Worm (Caenorhabditis elegans) whole organism, L1 larva: ENCODE results near the gene ZC395.5.

Experiments
- C04F5.9 ChIP-seq: sonication (generic microtip); optimal IDR thresholded peaks from 2 replicates; lab custom pipeline; 2016; ENCODE audit warnings: missing genetic modification characterization, missing compliant biosample characterization
- C16A3.4 ChIP-seq: fragments of 150-350 bp; optimal IDR thresholded peaks from 2 replicates; lab custom pipeline; 2014; ENCODE audit warnings: missing biosample characterization, missing genetic modification characterization
- C34B4.2 ChIP-seq: sonication (generic microtip); optimal IDR thresholded peaks from 2 replicates; lab custom pipeline; 2017; ENCODE audit warnings: mild to moderate bottlenecking, missing genetic modification characterization, missing compliant biosample characterization
- F16B12.6 ChIP-seq: fragments of 150-350 bp; optimal IDR thresholded peaks from 2 replicates; lab custom pipeline; 2014; ENCODE audit warnings: missing biosample characterization, missing genetic modification characterization
- alr-1 ChIP-seq: fragments of 200-800 bp; sonication (Bioruptor generic); optimal IDR thresholded peaks from 2 replicates; lab custom pipeline; 2018; ENCODE audit warnings: borderline replicate concordance, mild to moderate bottlenecking, missing genetic modification characterization, missing compliant biosample characterization
- aly-2 ChIP-seq: fragments of 150-350 bp; optimal IDR thresholded peaks from 2 replicates; lab custom pipeline; 2014; ENCODE audit warnings: missing biosample characterization, missing genetic modification characterization
- ama-1 ChIP-seq: fragments of 150-350 bp; optimal IDR thresholded peaks from 2 replicates; lab custom pipeline; 2014
- ceh-63 ChIP-seq: fragments of 200-800 bp; sonication (Bioruptor generic); optimal IDR thresholded peaks from 2 replicates; lab custom pipeline; 2018; ENCODE audit warnings: mild to moderate bottlenecking, missing genetic modification characterization, missing compliant biosample characterization
- ceh-8 ChIP-seq: fragments of 200-800 bp; sonication (Bioruptor generic); optimal IDR thresholded peaks from 2 replicates; lab custom pipeline; 2018; ENCODE audit warnings: mild to moderate bottlenecking, missing genetic modification characterization, moderate library complexity, missing compliant biosample characterization
- ceh-88 ChIP-seq: fragments of 200-800 bp; sonication (Bioruptor generic); IDR thresholded peaks from 2 replicates; pipeline ENCODE4 v1.3.6; 2022; ENCODE audit warnings: missing genetic modification characterization, missing compliant biosample characterization
- ceh-90 ChIP-seq: sonication (generic microtip); optimal IDR thresholded peaks from 2 replicates; lab custom pipeline; 2016; ENCODE audit warnings: missing genetic modification characterization, missing compliant biosample characterization
- dpl-1 ChIP-seq, 3 experiments: fragments of 150-350 bp in 2 of 3; sonication (generic microtip) in 1 of 3; optimal IDR thresholded peaks; 2 replicates each; lab custom pipeline; 2014 to 2017; ENCODE audit warnings: missing biosample characterization in 3 of 3, missing genetic modification characterization in 3 of 3, missing genetic modification reagents in 3 of 3
- dsc-1 ChIP-seq: sonication (generic microtip); optimal IDR thresholded peaks from 2 replicates; lab custom pipeline; 2016; ENCODE audit warnings: mild to moderate bottlenecking, missing genetic modification characterization, missing compliant biosample characterization
- efl-1 ChIP-seq, 4 experiments: fragments of 150-350 bp; optimal IDR thresholded peaks in 3 of 4; peaks in 1 of 4; 1 replicate in 1 of 4; 2 replicates in 3 of 4; lab custom pipeline; 2014; ENCODE audit warnings: missing biosample characterization in 2 of 4, missing genetic modification characterization in 2 of 4, missing genetic modification reagents in 2 of 4
- efl-3 ChIP-seq: fragments of 200-800 bp; sonication (Bioruptor generic); optimal IDR thresholded peaks from 2 replicates; lab custom pipeline; 2018; ENCODE audit warnings: mild to moderate bottlenecking, missing genetic modification characterization, missing compliant biosample characterization
- egl-13 ChIP-seq: sonication (generic microtip); optimal IDR thresholded peaks from 2 replicates; lab custom pipeline; 2016; ENCODE audit warnings: missing genotype, missing genetic modification reagents, missing genetic modification characterization, missing compliant biosample characterization
- elt-3 ChIP-seq, 6 experiments: fragments of 150-350 bp in 1 of 6; sonication (generic microtip); optimal IDR thresholded peaks; 2 replicates each; lab custom pipeline; 2017 to 2018; ENCODE audit warnings: missing biosample characterization in 6 of 6, missing genetic modification characterization in 6 of 6, inconsistent platforms in 1 of 6
- fos-1 ChIP-seq: fragments of 150-350 bp; optimal IDR thresholded peaks from 2 replicates; lab custom pipeline; 2014; ENCODE audit warnings: missing biosample characterization, missing genetic modification characterization
- hlh-4 ChIP-seq: sonication (generic microtip); optimal IDR thresholded peaks from 2 replicates; lab custom pipeline; 2016; ENCODE audit warnings: mild to moderate bottlenecking, missing genetic modification characterization, missing compliant biosample characterization
- irx-1 ChIP-seq: sonication (generic microtip); optimal IDR thresholded peaks from 2 replicates; lab custom pipeline; 2016; ENCODE audit warnings: missing genetic modification characterization, missing compliant biosample characterization
- isw-1 ChIP-seq: fragments of 200-800 bp; sonication (Bioruptor generic); IDR thresholded peaks from 2 replicates; pipeline ENCODE4 v1.3.6; 2022; ENCODE audit warnings: missing genetic modification characterization, missing compliant biosample characterization
- jun-1 ChIP-seq: fragments of 150-350 bp; optimal IDR thresholded peaks from 2 replicates; lab custom pipeline; 2014; ENCODE audit warnings: missing biosample characterization, missing genetic modification reagents, missing genetic modification characterization
- lin-13 ChIP-seq: fragments of 150-350 bp; optimal IDR thresholded peaks from 2 replicates; lab custom pipeline; 2014; ENCODE audit warnings: missing biosample characterization, missing genetic modification reagents, missing genetic modification characterization
- lin-14 ChIP-seq: fragments of 200-800 bp; sonication (Bioruptor generic); optimal IDR thresholded peaks from 2 replicates; lab custom pipeline; 2018; ENCODE audit warnings: mild to moderate bottlenecking, missing genetic modification characterization, moderate library complexity, missing compliant biosample characterization
- lin-15B ChIP-seq: fragments of 150-350 bp; sonication (generic microtip); optimal IDR thresholded peaks from 3 replicates; lab custom pipeline; 2014; ENCODE audit warnings: missing biosample characterization, missing genetic modification characterization
- lin-39 ChIP-seq: fragments of 150-350 bp; optimal IDR thresholded peaks from 2 replicates; lab custom pipeline; 2014; ENCODE audit warnings: missing biosample characterization, missing genetic modification reagents, missing genetic modification characterization
- lir-3 ChIP-seq: sonication (generic microtip); optimal IDR thresholded peaks from 2 replicates; lab custom pipeline; 2016; ENCODE audit warnings: mild to moderate bottlenecking, missing genetic modification characterization, moderate library complexity, missing compliant biosample characterization; ENCODE audit not compliant: poor library complexity
- mab-9 ChIP-seq: fragments of 200-800 bp; sonication (Bioruptor generic); IDR thresholded peaks from 2 replicates; pipeline ENCODE4 v1.3.6; 2022; ENCODE audit warnings: missing genetic modification reagents, missing genetic modification characterization, missing compliant biosample characterization
- mdl-1 ChIP-seq, 2 experiments: fragments of 150-350 bp; optimal IDR thresholded peaks; 2 replicates each; lab custom pipeline; 2014 to 2017; ENCODE audit warnings: missing biosample characterization in 2 of 2, missing genetic modification characterization in 2 of 2, inconsistent platforms in 1 of 2
- mef-2 ChIP-seq: fragments of 150-350 bp; optimal IDR thresholded peaks from 2 replicates; lab custom pipeline; 2014; ENCODE audit warnings: missing biosample characterization, missing genetic modification characterization
- nhr-11 ChIP-seq: fragments of 150-350 bp; optimal IDR thresholded peaks from 2 replicates; lab custom pipeline; 2014; ENCODE audit warnings: missing biosample characterization, missing genetic modification characterization
- nhr-20 ChIP-seq: sonication (generic microtip); optimal IDR thresholded peaks from 2 replicates; lab custom pipeline; 2016; ENCODE audit warnings: mild to moderate bottlenecking, missing genetic modification characterization, missing compliant biosample characterization
- nhr-237 ChIP-seq: fragments of 150-350 bp; optimal IDR thresholded peaks from 2 replicates; lab custom pipeline; 2014; ENCODE audit warnings: missing biosample characterization, missing genetic modification characterization
- nhr-77 ChIP-seq: fragments of 150-350 bp; optimal IDR thresholded peaks from 2 replicates; lab custom pipeline; 2014; ENCODE audit warnings: missing biosample characterization, missing genetic modification characterization
- nhr-84 ChIP-seq: sonication (generic microtip); optimal IDR thresholded peaks from 2 replicates; lab custom pipeline; 2017; ENCODE audit warnings: missing biosample characterization, missing genetic modification characterization
- nhr-85 ChIP-seq: sonication (generic microtip); peaks from one replicate; lab custom pipeline; 2016; ENCODE audit warnings: missing genetic modification characterization, inconsistent platforms, missing compliant biosample characterization
- pag-3 ChIP-seq: sonication (generic microtip); optimal IDR thresholded peaks from 2 replicates; lab custom pipeline; 2017; ENCODE audit warnings: missing genetic modification characterization, mild to moderate bottlenecking, missing compliant biosample characterization, antibody characterized with exemption, borderline replicate concordance; ENCODE audit not compliant: insufficient read depth
- pax-3 ChIP-seq: fragments of 200-800 bp; sonication (Bioruptor generic); optimal IDR thresholded peaks from 2 replicates; lab custom pipeline; 2018; ENCODE audit warnings: mild to moderate bottlenecking, missing genetic modification characterization, moderate library complexity, missing compliant biosample characterization
- rnt-1 ChIP-seq: sonication (generic microtip); optimal IDR thresholded peaks from 2 replicates; lab custom pipeline; 2016; ENCODE audit warnings: mild to moderate bottlenecking, missing genetic modification characterization, moderate library complexity, missing compliant biosample characterization
- skn-1 ChIP-seq: fragments of 150-350 bp; optimal IDR thresholded peaks from 2 replicates; lab custom pipeline; 2014; ENCODE audit warnings: missing biosample characterization, missing genetic modification characterization
- snu-23 ChIP-seq: sonication (generic microtip); optimal IDR thresholded peaks from 2 replicates; lab custom pipeline; 2016; ENCODE audit warnings: missing genetic modification characterization, missing compliant biosample characterization
- sptf-1 ChIP-seq: fragments of 150-350 bp; optimal IDR thresholded peaks from 2 replicates; lab custom pipeline; 2014; ENCODE audit warnings: missing biosample characterization, missing genetic modification characterization
- sup-37 ChIP-seq: fragments of 200-800 bp; sonication (Bioruptor generic); optimal IDR thresholded peaks from 2 replicates; lab custom pipeline; 2018; ENCODE audit warnings: mild to moderate bottlenecking, missing genetic modification characterization, missing compliant biosample characterization
- tbx-2 ChIP-seq: sonication (generic microtip); optimal IDR thresholded peaks from 2 replicates; lab custom pipeline; 2016; ENCODE audit warnings: missing genetic modification characterization, missing compliant biosample characterization
- tlp-1 ChIP-seq: fragments of 150-350 bp; optimal IDR thresholded peaks from 2 replicates; lab custom pipeline; 2014; ENCODE audit warnings: missing biosample characterization, missing genetic modification characterization
- unc-62 ChIP-seq: fragments of 150-350 bp; optimal IDR thresholded peaks from 2 replicates; lab custom pipeline; 2014; ENCODE audit warnings: missing biosample characterization, missing genetic modification reagents, missing genetic modification characterization
- unc-86 ChIP-seq: sonication (generic microtip); optimal IDR thresholded peaks from 2 replicates; lab custom pipeline; 2016; ENCODE audit warnings: missing genetic modification characterization, missing compliant biosample characterization
- unc-98 ChIP-seq: fragments of 200-800 bp; sonication (Bioruptor generic); IDR thresholded peaks from 2 replicates; pipeline ENCODE4 v1.3.6; 2022; ENCODE audit warnings: missing genetic modification characterization, missing compliant biosample characterization
- xbp-1 ChIP-seq: sonication (generic microtip); optimal IDR thresholded peaks from 2 replicates; lab custom pipeline; 2016; ENCODE audit warnings: missing genetic modification characterization, missing compliant biosample characterization
- zip-4 ChIP-seq: fragments of 200-800 bp; sonication (Bioruptor generic); optimal IDR thresholded peaks from 2 replicates; lab custom pipeline; 2018; ENCODE audit warnings: mild to moderate bottlenecking, missing genetic modification characterization, moderate library complexity, missing compliant biosample characterization

The ZC395.5 gene

DNA sequence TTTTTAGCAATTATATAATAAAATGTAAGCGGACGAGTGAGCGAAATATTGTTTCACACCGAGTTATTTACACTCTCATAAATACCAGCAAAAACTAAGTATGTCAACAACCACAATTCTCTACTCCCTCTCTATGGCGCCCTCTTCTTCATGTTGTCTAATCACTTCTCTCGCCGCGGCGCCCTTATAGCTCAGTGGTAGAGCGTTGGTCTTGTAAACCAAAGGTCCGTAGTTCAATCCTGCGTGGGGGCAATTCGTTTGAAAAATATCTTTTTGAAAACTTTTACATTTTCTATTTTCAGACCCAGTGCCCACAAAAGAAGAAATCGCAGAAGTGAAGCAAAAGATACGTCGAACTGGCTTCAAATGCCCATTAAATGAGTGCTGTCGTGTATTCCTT lies 38.1 kb downstream of the ZC395.5 start (continued):
- TF ChIP-seq unc-62 (no peak), nhr-77 (peak; percentile 37), ceh-63 (GFP tag; lab: Kevin White, UChicago) (no peak), tlp-1 (tag; lab: Kevin White, UChicago) (no peak), xbp-1 (peak; percentile 56), ceh-8 (GFP tag; lab: Kevin White, UChicago) (no peak), C16A3.4 (tag; lab: Kevin White, UChicago) (peak; percentile 57), aly-2 (peak; percentile 31), rnt-1 (tag; lab: Kevin White, UChicago) (peak; percentile 72), ama-1 (lab: Kevin White, UChicago) (peak; percentile 15)

DNA sequence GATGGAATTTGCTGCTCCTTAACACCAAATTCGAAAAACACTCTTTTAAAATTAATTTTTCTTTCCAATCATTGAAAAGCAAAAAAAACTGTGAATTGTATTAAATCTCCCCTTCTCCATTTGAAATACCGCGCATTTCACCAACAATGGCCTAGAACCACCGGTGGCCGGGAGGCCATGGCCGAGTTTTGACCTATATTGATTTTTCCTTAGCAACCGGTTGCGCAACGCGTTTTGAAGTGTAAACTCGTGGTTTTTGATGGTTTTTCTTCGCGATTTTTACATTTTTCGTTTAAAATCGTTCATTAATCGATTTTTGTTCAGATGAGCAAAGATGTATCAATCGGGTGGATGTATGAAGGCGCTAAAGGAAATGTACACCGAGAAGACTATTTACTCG lies 40.6 kb downstream of the ZC395.5 start, which contains the start of gene mog-3:
Gene mog-3, plus strand, starts transcription at position 319 of the 400 bp plus-strand sequence.
- TF ChIP-seq snu-23 (GFP tag; lab: Kevin White, UChicago), result peak; percentile 73
- no peak for TF ChIP-seq ceh-88 (GFP tag; lab: Robert Waterston, UW)
- TF ChIP-seq rnt-1 (tag; lab: Kevin White, UChicago), result peak; percentile 98
- peak; percentile 74 for TF ChIP-seq egl-13
- TF ChIP-seq lin-13 (GFP tag; lab: Kevin White, UChicago), result peak; percentile 29
- TF ChIP-seq dpl-1 (GFP tag; optimal IDR thresholded peaks at IDR 0.05; lab: Kevin White, UChicago), result peak; percentile 88 to 93 (median 93)
- peak; percentile 69 for TF ChIP-seq xbp-1
- no peak for TF ChIP-seq tlp-1 (tag; lab: Kevin White, UChicago)
- peak; percentile 58 for TF ChIP-seq lin-14
- no peak for TF ChIP-seq ceh-8 (GFP tag; lab: Kevin White, UChicago)
- TF ChIP-seq lin-39 (tag; lab: Kevin White, UChicago), result peak; percentile 27
- peak; percentile 49 for TF ChIP-seq efl-3 (GFP tag; lab: Kevin White, UChicago)
- TF ChIP-seq efl-1 (optimal IDR thresholded peaks at IDR 0.05; lab: Kevin White, UChicago), result peak; percentile 61 to 94
- peak; percentile 93 to 99 for TF ChIP-seq efl-1 (GFP tag; optimal IDR thresholded peaks at IDR 0.05 in 1 of 2; lab: Kevin White, UChicago)
- no peak for TF ChIP-seq elt-3 (tag; optimal IDR thresholded peaks at IDR 0.05; lab: Kevin White, UChicago)
- peak; percentile 7 for TF ChIP-seq lin-15B (tag; lab: Kevin White, UChicago)
- TF ChIP-seq irx-1, result peak; percentile 72
- peak; percentile 84 for TF ChIP-seq tbx-2 (tag; lab: Kevin White, UChicago)
- TF ChIP-seq ceh-90 (tag; lab: Kevin White, UChicago), result peak; percentile 90
- no peak for TF ChIP-seq mab-9
- peak; percentile 69 for TF ChIP-seq nhr-20 (tag; lab: Kevin White, UChicago)
- no peak for TF ChIP-seq alr-1 (tag; lab: Kevin White, UChicago)
- TF ChIP-seq hlh-4 (tag; lab: Kevin White, UChicago), result no peak
- no peak for TF ChIP-seq nhr-11 (tag; lab: Kevin White, UChicago)
- no peak for TF ChIP-seq sptf-1 (tag; lab: Kevin White, UChicago)
- no peak for TF ChIP-seq F16B12.6
- TF ChIP-seq C04F5.9, result peak; percentile 66
- no peak for TF ChIP-seq C34B4.2
- peak; percentile 67 for TF ChIP-seq unc-86 (tag; lab: Kevin White, UChicago)
- TF ChIP-seq aly-2, result no peak
- no peak for TF ChIP-seq fos-1 (tag; lab: Kevin White, UChicago)
- no peak for TF ChIP-seq zip-4 (GFP tag; lab: Kevin White, UChicago)
- no peak for TF ChIP-seq ama-1 (lab: Kevin White, UChicago)
- TF ChIP-seq lir-3 (tag; lab: Kevin White, UChicago), result peak; percentile 90
- TF ChIP-seq jun-1 (tag; lab: Kevin White, UChicago), result no peak
- peak; percentile 77 for TF ChIP-seq pax-3 (tag; lab: Kevin White, UChicago)
- no peak for TF ChIP-seq nhr-84 (tag; lab: Kevin White, UChicago)
- no peak for TF ChIP-seq nhr-237 (tag; lab: Kevin White, UChicago)
- no peak for TF ChIP-seq sup-37 (GFP tag; lab: Kevin White, UChicago)
- peak; percentile 55 for TF ChIP-seq pag-3
- TF ChIP-seq dsc-1 (tag; lab: Kevin White, UChicago), result peak; percentile 71
- peak; percentile 66; the same call in 1 of the 2 replicates for TF ChIP-seq unc-98 (GFP tag; lab: Robert Waterston, UW)
- TF ChIP-seq skn-1 (tag; lab: Kevin White, UChicago), result peak; percentile 53
- no peak for TF ChIP-seq unc-62
- TF ChIP-seq nhr-85, result peak; percentile 85
- peak; percentile 40 for TF ChIP-seq C16A3.4 (tag; lab: Kevin White, UChicago)
- peak; percentile 65 for TF ChIP-seq isw-1 (GFP tag; lab: Robert Waterston, UW)
- peak in 1 of 2 experiments; percentile 32 for TF ChIP-seq mdl-1 (tag; optimal IDR thresholded peaks at IDR 0.05; lab: Kevin White, UChicago)
- TF ChIP-seq mef-2 (tag; lab: Kevin White, UChicago), result no peak
